Fruit fly (Drosophila melanogaster): Measurements from ENCODE around the gene CG6418.

CG6418 gene

dm6 chr3L:10827348-10827747 lies 51.5 kb downstream of the CG6418 start (continued):
- no peak for TF ChIP-seq CG10654 (GFP tag; optimal IDR thresholded peaks at IDR 0.05)
- TF ChIP-seq Sin3A (optimal IDR thresholded peaks at IDR 0.05): no peak
- no peak for TF ChIP-seq luna (GFP tag; optimal IDR thresholded peaks at IDR 0.05)
- peak; percentile 3 for TF ChIP-seq CG10979 (tag; optimal IDR thresholded peaks at IDR 0.05)
- peak; percentile 31 for TF ChIP-seq fd96Cb (tag; optimal IDR thresholded peaks at IDR 0.05)
- no peak for TF ChIP-seq Chrac-16 (GFP tag; optimal IDR thresholded peaks at IDR 0.05)
- TF ChIP-seq sc (optimal IDR thresholded peaks at IDR 0.05): no peak
- TF ChIP-seq sc (GFP tag; optimal IDR thresholded peaks at IDR 0.05): no peak
- TF ChIP-seq jigr1 (GFP tag; IDR thresholded peaks at IDR 0.05): no peak
- TF ChIP-seq Xbp1 (GFP tag; optimal IDR thresholded peaks at IDR 0.05): peak; percentile 21
- no peak for TF ChIP-seq dimm (GFP tag; IDR thresholded peaks at IDR 0.05)
- no peak for TF ChIP-seq usp (GFP tag; optimal IDR thresholded peaks at IDR 0.05)
- TF ChIP-seq stc (GFP tag; IDR thresholded peaks at IDR 0.05): no peak
- no peak for TF ChIP-seq tna (GFP tag; IDR thresholded peaks at IDR 0.05; ENCODE audit: partially characterized antibody)
- TF ChIP-seq caup (GFP tag; optimal IDR thresholded peaks at IDR 0.05; ENCODE audit: severe bottlenecking): peak; percentile 39
- no peak for TF ChIP-seq CG18011 (GFP tag; optimal IDR thresholded peaks at IDR 0.05)
- no peak for TF ChIP-seq Spps (tag; optimal IDR thresholded peaks at IDR 0.05)
- no peak for TF ChIP-seq sd (tag; optimal IDR thresholded peaks at IDR 0.05)
- no peak for TF ChIP-seq Ets65A (GFP tag)
- 0 out of 2 replicates have a peak, but pooled peaks have one; percentile 12 for TF ChIP-seq HLH3B (GFP tag; IDR thresholded peaks at IDR 0.05)
- TF ChIP-seq CG8281 (tag; optimal IDR thresholded peaks at IDR 0.05): peak; percentile 7
- no peak for TF ChIP-seq ranshi (GFP tag; IDR thresholded peaks at IDR 0.05)
- peak; percentile 58 for TF ChIP-seq CG3281 (GFP tag; optimal IDR thresholded peaks at IDR 0.05)
- peak in 1 of 2 experiments; percentile 7 for TF ChIP-seq eve (GFP tag; optimal IDR thresholded peaks at IDR 0.05)
- no peak for TF ChIP-seq CG30020 (tag; optimal IDR thresholded peaks at IDR 0.05)
- TF ChIP-seq CG11398 (GFP tag; optimal IDR thresholded peaks at IDR 0.05): no peak
- no peak for TF ChIP-seq CG4424 (GFP tag; optimal IDR thresholded peaks at IDR 0.05)
- 0 out of 2 replicates have a peak, but pooled peaks have one; percentile 8 for TF ChIP-seq Xrp1 (GFP tag; IDR thresholded peaks at IDR 0.05)
- TF ChIP-seq Vsx1 (GFP tag; optimal IDR thresholded peaks at IDR 0.05): no peak
- no peak for TF ChIP-seq GATAe (GFP tag; conservative IDR thresholded peaks at IDR 0.05)
- TF ChIP-seq CG7357 (GFP tag; IDR thresholded peaks at IDR 0.05): no peak
- TF ChIP-seq kah (GFP tag; optimal IDR thresholded peaks at IDR 0.05): no peak
- TF ChIP-seq ash1 (GFP tag; optimal IDR thresholded peaks at IDR 0.05): no peak
- TF ChIP-seq CG4854 (GFP tag; optimal IDR thresholded peaks at IDR 0.05): no peak
- peak; percentile 63 for TF ChIP-seq gem (tag; optimal IDR thresholded peaks at IDR 0.05)
- TF ChIP-seq odd (GFP tag; optimal IDR thresholded peaks at IDR 0.05): no peak
- TF ChIP-seq otp (GFP tag; IDR thresholded peaks at IDR 0.05): no peak
- TF ChIP-seq emc (GFP tag; optimal IDR thresholded peaks at IDR 0.05): no peak
- no peak for TF ChIP-seq ac (GFP tag; optimal IDR thresholded peaks at IDR 0.05)
- no peak for TF ChIP-seq Antp (GFP tag; optimal IDR thresholded peaks at IDR 0.05)
- TF ChIP-seq CG11695 (GFP tag; IDR thresholded peaks at IDR 0.05): 0 out of 3 replicates have a peak, but pooled peaks have one; percentile 15
- TF ChIP-seq stwl (tag; optimal IDR thresholded peaks at IDR 0.05): no peak
- peak; percentile 36 for TF ChIP-seq CG17385 (GFP tag; optimal IDR thresholded peaks at IDR 0.05)
- TF ChIP-seq CG13424 (tag; optimal IDR thresholded peaks at IDR 0.05): peak; percentile 66
- no peak for TF ChIP-seq ewg (GFP tag; optimal IDR thresholded peaks at IDR 0.05)
- TF ChIP-seq CG17328 (GFP tag; IDR thresholded peaks at IDR 0.05): no peak
- TF ChIP-seq dmrt11E (tag; optimal IDR thresholded peaks at IDR 0.05): no peak
- TF ChIP-seq Bgb (GFP tag; IDR thresholded peaks at IDR 0.05; ENCODE audit: partially characterized antibody): no peak
- TF ChIP-seq CG11456 (GFP tag; IDR thresholded peaks at IDR 0.05): no peak
- TF ChIP-seq CG32532 (GFP tag; IDR thresholded peaks at IDR 0.05): no peak
- no peak for TF ChIP-seq Tbp (GFP tag; optimal IDR thresholded peaks at IDR 0.05)
- no peak for TF ChIP-seq Dp (GFP tag; optimal IDR thresholded peaks at IDR 0.05)
